Worm (Caenorhabditis elegans) whole organism, L3 larva: Measurements from ENCODE around the gene F11C1.9.

Source experiments
- egl-27 ChIP-seq: sonication (generic microtip); optimal IDR thresholded peaks from 4 replicates; lab custom pipeline; 2017; ENCODE audit warnings: missing biosample characterization, missing genetic modification reagents, missing genetic modification characterization
- nfya-1 ChIP-seq: sonication (generic microtip); optimal IDR thresholded peaks from 2 replicates; lab custom pipeline; 2017; ENCODE audit warnings: missing genetic modification characterization, mild to moderate bottlenecking, missing compliant biosample characterization, antibody characterized with exemption, moderate library complexity; ENCODE audit not compliant: insufficient read depth

DNA sequence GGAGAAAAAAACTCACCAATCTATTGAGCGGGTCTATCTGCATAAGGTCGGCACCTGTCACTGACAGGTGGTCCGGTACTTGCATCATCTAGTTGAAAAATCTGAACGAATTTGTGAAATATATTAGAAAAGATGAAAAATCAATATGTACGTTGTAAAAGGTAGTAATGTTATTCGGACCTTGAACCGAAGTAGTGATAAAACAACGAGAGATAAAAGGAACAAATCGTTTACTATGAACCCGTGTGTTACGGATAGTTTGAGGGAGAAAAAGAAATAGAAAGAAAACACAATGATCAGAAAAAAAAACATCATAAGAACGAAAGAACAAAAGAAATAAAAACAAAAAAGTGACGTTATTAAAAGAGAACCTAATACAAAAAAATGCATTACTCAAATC is 9.8 kb upstream of the F11C1.9 start, which contains the start of gene mff-1:
- no peak for TF ChIP-seq egl-27
- no peak for TF ChIP-seq nfya-1 (tag; lab: Kevin White, UChicago)
